Fruit fly (Drosophila melanogaster) whole organism, embryonic: ENCODE measurements around the gene CG4957.

Source experiments
- Adf1 ChIP-seq: fragments of 200-800 bp; sonication (Bioruptor generic); IDR thresholded peaks from 2 replicates; pipeline ENCODE4 v1.3.6; 2022; ENCODE audit warnings: missing biosample characterization, missing genetic modification characterization
- B-H1 ChIP-seq: fragments of 200-800 bp; sonication (Bioruptor generic); IDR thresholded peaks from 3 replicates; pipeline ENCODE4 v1.3.6; 2022; ENCODE audit warnings: missing biosample characterization, missing genetic modification characterization
- CG11695 ChIP-seq: fragments of 200-800 bp; sonication (Bioruptor generic); IDR thresholded peaks from 3 replicates; pipeline ENCODE4 v1.3.6; 2022; ENCODE audit warnings: missing biosample characterization, missing genetic modification characterization
- CG1233 ChIP-seq: fragments of 200-800 bp; sonication (Bioruptor generic); optimal IDR thresholded peaks from 4 replicates; lab custom pipeline; 2018; ENCODE audit warnings: missing biosample characterization, mild to moderate bottlenecking, missing genetic modification characterization
- CG13894 ChIP-seq: fragments of 200-800 bp; sonication (Bioruptor generic); optimal IDR thresholded peaks from 3 replicates; lab custom pipeline; 2018; ENCODE audit warnings: missing biosample characterization, mild to moderate bottlenecking, missing genetic modification characterization, moderate library complexity
- CG15073 ChIP-seq: fragments of 200-800 bp; sonication (Bioruptor generic); optimal IDR thresholded peaks from 2 replicates; lab custom pipeline; 2016; ENCODE audit warnings: missing biosample characterization, missing genetic modification characterization
- CG17385 ChIP-seq: fragments of 200-800 bp; sonication (Bioruptor generic); optimal IDR thresholded peaks from 3 replicates; lab custom pipeline; 2018; ENCODE audit warnings: missing biosample characterization, mild to moderate bottlenecking, missing genetic modification characterization
- CG2116 ChIP-seq: fragments of 200-800 bp; sonication (Bioruptor generic); optimal IDR thresholded peaks from 3 replicates; lab custom pipeline; 2018; ENCODE audit warnings: missing biosample characterization, mild to moderate bottlenecking, missing genetic modification characterization
- CG2202 ChIP-seq: fragments of 200-800 bp; sonication (Bioruptor generic); optimal IDR thresholded peaks from 2 replicates; lab custom pipeline; 2018; ENCODE audit warnings: missing biosample characterization, mild to moderate bottlenecking, missing genetic modification characterization
- CG31388 ChIP-seq: fragments of 200-800 bp; sonication (Bioruptor generic); optimal IDR thresholded peaks from 2 replicates; lab custom pipeline; 2016; ENCODE audit warnings: missing biosample characterization, missing genetic modification characterization
- CG4360 ChIP-seq: fragments of 200-800 bp; sonication (Bioruptor generic); IDR thresholded peaks from 2 replicates; pipeline ENCODE4 v1.3.6; 2022; ENCODE audit warnings: missing biosample characterization, missing genetic modification characterization
- CG4404 ChIP-seq: fragments of 200-800 bp; sonication (Bioruptor generic); IDR thresholded peaks from 2 replicates; pipeline ENCODE4 v1.3.6; 2022; ENCODE audit warnings: missing biosample characterization, missing genetic modification characterization
- CG4854 ChIP-seq: fragments of 200-800 bp; sonication (Bioruptor generic); optimal IDR thresholded peaks from 2 replicates; lab custom pipeline; 2016; ENCODE audit warnings: missing biosample characterization, missing genetic modification characterization, inconsistent platforms
- CG5953 ChIP-seq: fragments of 200-800 bp; sonication (Bioruptor generic); IDR thresholded peaks from 2 replicates; pipeline ENCODE4 v1.3.6; 2022; ENCODE audit warnings: missing biosample characterization, missing genetic modification characterization
- CG6765 ChIP-seq: fragments of 200-800 bp; sonication (Bioruptor generic); optimal IDR thresholded peaks from 3 replicates; lab custom pipeline; 2017; ENCODE audit warnings: missing biosample characterization, mild to moderate bottlenecking, missing genetic modification characterization
- CG7357 ChIP-seq: fragments of 200-800 bp; sonication (Bioruptor generic); IDR thresholded peaks from 3 replicates; pipeline ENCODE4 v1.3.6; 2022; ENCODE audit warnings: missing biosample characterization, missing genetic modification characterization
- CG7786 ChIP-seq: fragments of 200-800 bp; sonication (Bioruptor generic); optimal IDR thresholded peaks from 2 replicates; lab custom pipeline; 2016; ENCODE audit warnings: missing biosample characterization, missing genetic modification characterization
- Dip3 ChIP-seq: fragments of 200-800 bp; sonication (Bioruptor generic); optimal IDR thresholded peaks from 3 replicates; lab custom pipeline; 2016; ENCODE audit warnings: missing biosample characterization, missing genetic modification characterization
- Doc3 ChIP-seq: fragments of 200-800 bp; sonication (Bioruptor generic); IDR thresholded peaks from 3 replicates; pipeline ENCODE4 v1.3.6; 2022; ENCODE audit warnings: missing biosample characterization, missing genetic modification characterization; ENCODE audit not compliant: partially characterized antibody
- Dref ChIP-seq: fragments of 200-800 bp; sonication (Bioruptor generic); IDR thresholded peaks from 2 replicates; pipeline ENCODE4 v1.3.6; 2022; ENCODE audit warnings: missing biosample characterization, missing genetic modification characterization
- H15 ChIP-seq: fragments of 200-800 bp; sonication (Bioruptor generic); IDR thresholded peaks from 3 replicates; pipeline ENCODE4 v1.3.6; 2022; ENCODE audit warnings: missing biosample characterization, missing genetic modification characterization
- Hey ChIP-seq: fragments of 200-800 bp; sonication (Bioruptor generic); optimal IDR thresholded peaks from 3 replicates; lab custom pipeline; 2018; ENCODE audit warnings: missing biosample characterization, mild to moderate bottlenecking, missing genetic modification characterization
- Hmx ChIP-seq: fragments of 200-800 bp; sonication (Bioruptor generic); optimal IDR thresholded peaks from 2 replicates; lab custom pipeline; 2016; ENCODE audit warnings: missing biosample characterization, missing genetic modification characterization
- Hsf ChIP-seq: fragments of 200-800 bp; sonication (Bioruptor generic); optimal IDR thresholded peaks from 3 replicates; lab custom pipeline; 2016; ENCODE audit warnings: missing biosample characterization, missing genetic modification characterization
- MESR4 ChIP-seq: fragments of 200-800 bp; sonication (Bioruptor generic); optimal IDR thresholded peaks from 2 replicates; lab custom pipeline; 2018; ENCODE audit warnings: missing biosample characterization, mild to moderate bottlenecking, missing genetic modification characterization, moderate library complexity
- NC2α ChIP-seq: fragments of 200-800 bp; sonication (Bioruptor generic); optimal IDR thresholded peaks from 2 replicates; lab custom pipeline; 2016; ENCODE audit warnings: missing biosample characterization, missing genetic modification characterization
- Rfx ChIP-seq: fragments of 200-800 bp; sonication (Bioruptor generic); IDR thresholded peaks from 2 replicates; pipeline ENCODE4 v1.3.6; 2022; ENCODE audit warnings: missing biosample characterization, missing genetic modification characterization
- Spps ChIP-seq: fragments of 200-800 bp; sonication (Bioruptor generic); optimal IDR thresholded peaks from 2 replicates; lab custom pipeline; 2018; ENCODE audit warnings: missing biosample characterization, mild to moderate bottlenecking, missing genetic modification characterization
- Vsx1 ChIP-seq: fragments of 200-800 bp; sonication (Bioruptor generic); optimal IDR thresholded peaks from 2 replicates; lab custom pipeline; 2017; ENCODE audit warnings: missing biosample characterization, mild to moderate bottlenecking, missing genetic modification characterization, missing genetic modification reagents
- al ChIP-seq: fragments of 200-800 bp; sonication (Bioruptor generic); IDR thresholded peaks from 2 replicates; pipeline ENCODE4 v1.3.6; 2022; ENCODE audit warnings: missing biosample characterization, missing genetic modification characterization
- corto ChIP-seq: fragments of 200-800 bp; sonication (Bioruptor generic); optimal IDR thresholded peaks from 2 replicates; lab custom pipeline; 2016; ENCODE audit warnings: missing biosample characterization, mild to moderate bottlenecking, missing genetic modification characterization, moderate library complexity
- emc ChIP-seq: fragments of 200-800 bp; sonication (Bioruptor generic); optimal IDR thresholded peaks from 2 replicates; lab custom pipeline; 2016; ENCODE audit warnings: missing biosample characterization, missing genetic modification characterization
- en ChIP-seq: fragments of 200-800 bp; sonication (Bioruptor generic); optimal IDR thresholded peaks from 2 replicates; lab custom pipeline; 2016; ENCODE audit warnings: missing biosample characterization, missing genetic modification characterization
- fru ChIP-seq: fragments of >200 bp; optimal IDR thresholded peaks from 2 replicates; lab custom pipeline; 2017
- ftz-f1 ChIP-seq: fragments of 200-800 bp; sonication (Bioruptor generic); optimal IDR thresholded peaks from 2 replicates; lab custom pipeline; 2016; ENCODE audit warnings: missing biosample characterization, missing genetic modification characterization
- gro ChIP-seq: fragments of 200-800 bp; sonication (Bioruptor generic); optimal IDR thresholded peaks from 2 replicates; lab custom pipeline; 2016; ENCODE audit warnings: missing biosample characterization, missing genetic modification characterization
- lmd ChIP-seq: fragments of 200-800 bp; sonication (Bioruptor generic); IDR thresholded peaks from 2 replicates; pipeline ENCODE4 v1.3.6; 2022; ENCODE audit warnings: missing biosample characterization, missing genetic modification characterization
- maf-S ChIP-seq: fragments of 200-800 bp; sonication (Bioruptor generic); optimal IDR thresholded peaks from 2 replicates; lab custom pipeline; 2016; ENCODE audit warnings: missing biosample characterization, missing genetic modification characterization
- mirr ChIP-seq: fragments of 200-800 bp; sonication (Bioruptor generic); optimal IDR thresholded peaks from 3 replicates; lab custom pipeline; 2018; ENCODE audit warnings: missing biosample characterization, mild to moderate bottlenecking, missing genetic modification characterization
- p53 ChIP-seq: fragments of 200-800 bp; sonication (Bioruptor generic); optimal IDR thresholded peaks from 2 replicates; lab custom pipeline; 2016; ENCODE audit warnings: missing biosample characterization, missing genetic modification characterization
- peb ChIP-seq: fragments of 200-800 bp; sonication (Bioruptor generic); IDR thresholded peaks from 2 replicates; pipeline ENCODE4 v1.3.6; 2022; ENCODE audit warnings: missing biosample characterization, missing genetic modification characterization
- pita ChIP-seq: fragments of 200-800 bp; sonication (Bioruptor generic); optimal IDR thresholded peaks from 2 replicates; lab custom pipeline; 2017; ENCODE audit warnings: missing biosample characterization, mild to moderate bottlenecking, missing genetic modification characterization
- pnt ChIP-seq: fragments of 200-800 bp; sonication (Bioruptor generic); optimal IDR thresholded peaks from 3 replicates; lab custom pipeline; 2016; ENCODE audit warnings: missing biosample characterization, missing genetic modification characterization
- pros ChIP-seq: fragments of 200-800 bp; sonication (Bioruptor generic); optimal IDR thresholded peaks from 3 replicates; lab custom pipeline; 2019; ENCODE audit warnings: missing biosample characterization, mild to moderate bottlenecking, missing genetic modification characterization, moderate library complexity
- pum ChIP-seq: fragments of 200-800 bp; sonication (Bioruptor generic); optimal IDR thresholded peaks from 2 replicates; lab custom pipeline; 2016; ENCODE audit warnings: missing biosample characterization, missing genetic modification characterization
- rib ChIP-seq: fragments of 200-800 bp; sonication (Bioruptor generic); IDR thresholded peaks from 2 replicates; pipeline ENCODE4 v1.3.6; 2022; ENCODE audit warnings: missing biosample characterization, missing genetic modification characterization
- slbo ChIP-seq: fragments of 200-800 bp; sonication (Bioruptor generic); IDR thresholded peaks from 2 replicates; pipeline ENCODE4 v1.3.6; 2022; ENCODE audit warnings: missing biosample characterization, missing genetic modification characterization
- slou ChIP-seq: fragments of 200-800 bp; sonication (Bioruptor generic); optimal IDR thresholded peaks from 3 replicates; lab custom pipeline; 2016; ENCODE audit warnings: missing biosample characterization, missing genetic modification characterization
- sob ChIP-seq: fragments of 200-800 bp; sonication (Bioruptor generic); IDR thresholded peaks from 2 replicates; pipeline ENCODE4 v1.3.6; 2022; ENCODE audit warnings: missing biosample characterization, missing genetic modification characterization
- ssp ChIP-seq: fragments of 200-800 bp; sonication (Bioruptor generic); IDR thresholded peaks from 2 replicates; pipeline ENCODE4 v1.3.6; 2022; ENCODE audit warnings: missing biosample characterization, missing genetic modification characterization
- trh ChIP-seq: fragments of 200-800 bp; sonication (Bioruptor generic); optimal IDR thresholded peaks from 2 replicates; lab custom pipeline; 2016; ENCODE audit warnings: missing biosample characterization, missing genetic modification characterization
- tx ChIP-seq: fragments of 200-800 bp; sonication (Bioruptor generic); optimal IDR thresholded peaks from 2 replicates; lab custom pipeline; 2016; ENCODE audit warnings: missing biosample characterization, missing genetic modification characterization
- wek ChIP-seq: fragments of 200-800 bp; sonication (Bioruptor generic); optimal IDR thresholded peaks from 3 replicates; lab custom pipeline; 2018; ENCODE audit warnings: missing biosample characterization, mild to moderate bottlenecking, missing genetic modification characterization, moderate library complexity
- zen2 ChIP-seq: fragments of 200-800 bp; sonication (Bioruptor generic); IDR thresholded peaks from 3 replicates; pipeline ENCODE4 v1.3.6; 2022; ENCODE audit warnings: missing biosample characterization, missing genetic modification characterization; ENCODE audit not compliant: partially characterized antibody

CG4957 gene

DNA sequence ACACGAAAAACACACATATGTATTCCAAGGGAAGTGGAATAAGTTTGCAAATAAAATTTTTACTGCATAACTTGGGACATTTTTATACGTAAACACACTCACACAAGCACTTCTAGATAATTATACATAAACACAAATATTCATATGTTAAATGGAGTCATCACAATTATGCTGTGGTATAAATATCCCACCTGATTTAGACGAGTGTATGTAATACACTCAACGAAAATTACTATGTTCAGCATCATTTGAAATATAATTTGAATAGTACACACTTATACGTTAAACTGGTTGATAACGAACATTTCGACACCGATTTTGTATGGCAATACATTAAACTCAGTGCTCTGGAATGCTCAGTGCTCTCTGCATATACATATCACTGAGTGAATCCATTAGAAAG is 37.6 kb upstream of the CG4957 start (continued):
- no peak for TF ChIP-seq peb (GFP tag; lab: Robert Waterston, UW)
- TF ChIP-seq CG7786 (GFP tag; lab: Kevin White, UChicago): no peak
- TF ChIP-seq emc (GFP tag; lab: Kevin White, UChicago): no peak
- 0 out of 2 replicates have a peak, but pooled peaks have one; percentile 9 for TF ChIP-seq sob (GFP tag; lab: Robert Waterston, UW)
- TF ChIP-seq CG4360: no peak
- no peak for TF ChIP-seq gro
- TF ChIP-seq Doc3 (GFP tag; lab: Robert Waterston, UW): no peak
- no peak for TF ChIP-seq ssp (GFP tag; lab: Robert Waterston, UW)
- TF ChIP-seq CG2202 (tag; lab: Kevin White, UChicago): no peak
- no peak for TF ChIP-seq Spps
- no peak for TF ChIP-seq CG5953 (GFP tag; lab: Robert Waterston, UW)
- no peak for TF ChIP-seq Dref (GFP tag; lab: Robert Waterston, UW)
- no peak for TF ChIP-seq Hmx (GFP tag; lab: Kevin White, UChicago)
- no peak for TF ChIP-seq maf-S (GFP tag; lab: Kevin White, UChicago)
- no peak for TF ChIP-seq ftz-f1 (GFP tag; lab: Kevin White, UChicago)
- no peak for TF ChIP-seq pita (GFP tag; lab: Kevin White, UChicago)
- TF ChIP-seq zen2 (GFP tag; lab: Robert Waterston, UW): no peak
- no peak for TF ChIP-seq Dip3 (GFP tag; lab: Kevin White, UChicago)
- 0 out of 2 replicates have a peak, but pooled peaks have one; percentile 58 for TF ChIP-seq rib
- no peak for TF ChIP-seq CG1233 (GFP tag; lab: Kevin White, UChicago)
- no peak for TF ChIP-seq CG7357
- no peak for TF ChIP-seq CG4404 (GFP tag; lab: Robert Waterston, UW)
- TF ChIP-seq CG31388 (GFP tag; lab: Kevin White, UChicago): no peak
- no peak for TF ChIP-seq al (GFP tag; lab: Robert Waterston, UW)
- TF ChIP-seq Hsf (GFP tag; lab: Kevin White, UChicago): no peak
- TF ChIP-seq CG17385: peak; percentile 19
- peak; percentile 7 for TF ChIP-seq pnt
- no peak for TF ChIP-seq trh
- TF ChIP-seq p53 (GFP tag; lab: Kevin White, UChicago): no peak
- TF ChIP-seq mirr (GFP tag; lab: Kevin White, UChicago): no peak
- TF ChIP-seq pros: no peak
- TF ChIP-seq Rfx (GFP tag; lab: Robert Waterston, UW): peak; percentile 62; the same call in 1 of the 2 replicates
- TF ChIP-seq MESR4 (GFP tag; lab: Kevin White, UChicago): no peak
- no peak for TF ChIP-seq Vsx1
- TF ChIP-seq B-H1 (GFP tag; lab: Robert Waterston, UW): no peak
- TF ChIP-seq slou (GFP tag; lab: Kevin White, UChicago): no peak
- TF ChIP-seq Adf1 (GFP tag; lab: Robert Waterston, UW): no peak
- TF ChIP-seq en (GFP tag; lab: Kevin White, UChicago): no peak
- TF ChIP-seq corto (GFP tag; lab: Kevin White, UChicago): no peak
- TF ChIP-seq CG6765 (GFP tag; lab: Kevin White, UChicago): no peak
- TF ChIP-seq CG4854 (GFP tag; lab: Kevin White, UChicago): no peak
- peak; percentile 42; the same call in 1 of the 2 replicates for TF ChIP-seq slbo (GFP tag; lab: Robert Waterston, UW)
- TF ChIP-seq fru (lab: Kevin White, UChicago): no peak
- no peak for TF ChIP-seq wek (GFP tag; lab: Kevin White, UChicago)
- TF ChIP-seq lmd (GFP tag; lab: Robert Waterston, UW): no peak
- no peak for TF ChIP-seq H15 (GFP tag; lab: Robert Waterston, UW)
- TF ChIP-seq CG11695 (GFP tag; lab: Robert Waterston, UW): 0 out of 3 replicates have a peak, but pooled peaks have one; percentile 39
- no peak for TF ChIP-seq tx (GFP tag; lab: Kevin White, UChicago)
- TF ChIP-seq pum (GFP tag; lab: Kevin White, UChicago): no peak
- TF ChIP-seq CG15073: no peak
- no peak for TF ChIP-seq CG2116 (GFP tag; lab: Kevin White, UChicago)
- no peak for TF ChIP-seq Hey (tag; lab: Kevin White, UChicago)
- no peak for TF ChIP-seq CG13894 (tag; lab: Kevin White, UChicago)
- TF ChIP-seq NC2α (GFP tag; lab: Kevin White, UChicago): no peak
